Worm (Caenorhabditis elegans) whole organism, L1 larva: ENCODE results near the gene F49E11.7.

Experiments
- aly-2 ChIP-seq: fragments of 150-350 bp; optimal IDR thresholded peaks from 2 replicates; lab custom pipeline; 2014; ENCODE audit warnings: missing biosample characterization, missing genetic modification characterization
- ama-1 ChIP-seq: fragments of 150-350 bp; optimal IDR thresholded peaks from 2 replicates; lab custom pipeline; 2014
- ets-5 ChIP-seq: fragments of 200-800 bp; sonication (Bioruptor generic); IDR thresholded peaks from 2 replicates; pipeline ENCODE4 v1.3.6; 2022; ENCODE audit warnings: missing genetic modification characterization, missing compliant biosample characterization
- hlh-17 ChIP-seq: fragments of 200-800 bp; sonication (Bioruptor generic); optimal IDR thresholded peaks from 2 replicates; lab custom pipeline; 2018; ENCODE audit warnings: missing genetic modification characterization, mild to moderate bottlenecking, missing compliant biosample characterization, moderate library complexity, borderline replicate concordance
- lin-35 ChIP-seq, 2 experiments: fragments of 150-350 bp; optimal IDR thresholded peaks; 2 replicates each; lab custom pipeline; 2014; ENCODE audit warnings: missing biosample characterization in 2 of 2, missing genetic modification characterization in 2 of 2, missing genetic modification reagents in 2 of 2
- mdl-1 ChIP-seq, 2 experiments: fragments of 150-350 bp; optimal IDR thresholded peaks; 2 replicates each; lab custom pipeline; 2014 to 2017; ENCODE audit warnings: missing biosample characterization in 2 of 2, missing genetic modification characterization in 2 of 2, inconsistent platforms in 1 of 2
- skn-1 ChIP-seq: fragments of 150-350 bp; optimal IDR thresholded peaks from 2 replicates; lab custom pipeline; 2014; ENCODE audit warnings: missing biosample characterization, missing genetic modification characterization
- snpc-4 ChIP-seq: fragments of 150-350 bp; optimal IDR thresholded peaks from 2 replicates; lab custom pipeline; 2014; ENCODE audit warnings: missing biosample characterization, missing genetic modification characterization
- sox-4 ChIP-seq: sonication (generic microtip); optimal IDR thresholded peaks from 2 replicates; lab custom pipeline; 2016; ENCODE audit warnings: missing genetic modification characterization, missing compliant biosample characterization
- sup-37 ChIP-seq: fragments of 200-800 bp; sonication (Bioruptor generic); optimal IDR thresholded peaks from 2 replicates; lab custom pipeline; 2018; ENCODE audit warnings: mild to moderate bottlenecking, missing genetic modification characterization, missing compliant biosample characterization
- unc-98 ChIP-seq: fragments of 200-800 bp; sonication (Bioruptor generic); IDR thresholded peaks from 2 replicates; pipeline ENCODE4 v1.3.6; 2022; ENCODE audit warnings: missing genetic modification characterization, missing compliant biosample characterization

ce11 chrIV:13016820-13017219, 35.8 kb upstream of the F49E11.7 start:
- TF ChIP-seq hlh-17, result no peak
- no peak for TF ChIP-seq skn-1 (tag; lab: Kevin White, UChicago)
- no peak for TF ChIP-seq ama-1 (lab: Kevin White, UChicago)
- TF ChIP-seq unc-98 (GFP tag; lab: Robert Waterston, UW), result no peak
- TF ChIP-seq mdl-1 (tag; optimal IDR thresholded peaks at IDR 0.05; lab: Kevin White, UChicago), result no peak
- TF ChIP-seq sox-4 (tag; lab: Kevin White, UChicago), result no peak
- TF ChIP-seq ets-5 (GFP tag; lab: Robert Waterston, UW), result no peak
- TF ChIP-seq sup-37 (GFP tag; lab: Kevin White, UChicago), result no peak
- no peak for TF ChIP-seq lin-35 (GFP tag; optimal IDR thresholded peaks at IDR 0.05; lab: Kevin White, UChicago)
- no peak for TF ChIP-seq aly-2
- TF ChIP-seq snpc-4 (tag; lab: Kevin White, UChicago), result no peak
